Worm (Caenorhabditis elegans) whole organism, young adult: ENCODE data around the gene Y82E9BL.19.

Source experiments
- B0019.2 ChIP-seq: fragments of 200-800 bp; sonication (Bioruptor generic); conservative IDR thresholded peaks from 2 replicates; pipeline ENCODE4 v1.3.6; 2022; ENCODE audit warnings: missing genetic modification reagents, missing genetic modification characterization, missing compliant biosample characterization
- B0336.3 ChIP-seq: fragments of 200-800 bp; sonication (Bioruptor generic); IDR thresholded peaks from 2 replicates; pipeline ENCODE4 v1.3.6; 2022; ENCODE audit warnings: missing genetic modification characterization, missing compliant biosample characterization
- F23B12.7 ChIP-seq: sonication (generic microtip); optimal IDR thresholded peaks from 2 replicates; lab custom pipeline; 2017; ENCODE audit warnings: missing genetic modification characterization, mild to moderate bottlenecking, missing compliant biosample characterization, antibody characterized with exemption, moderate library complexity; ENCODE audit not compliant: insufficient read depth
- F37B4.10 ChIP-seq: fragments of 200-800 bp; sonication (Bioruptor generic); IDR thresholded peaks from 2 replicates; pipeline ENCODE4 v1.3.6; 2022; ENCODE audit warnings: missing genetic modification characterization, missing compliant biosample characterization
- K11D2.4 ChIP-seq: fragments of 200-800 bp; sonication (Bioruptor generic); IDR thresholded peaks from 2 replicates; pipeline ENCODE4 v1.3.6; 2022; ENCODE audit warnings: missing genetic modification reagents, missing genetic modification characterization, missing compliant biosample characterization
- T07F8.4 ChIP-seq: sonication (generic microtip); optimal IDR thresholded peaks from 2 replicates; lab custom pipeline; 2016; ENCODE audit warnings: mild to moderate bottlenecking, missing genetic modification characterization, moderate library complexity, missing compliant biosample characterization
- Y53G8AR.9 ChIP-seq: fragments of 200-800 bp; sonication (Bioruptor generic); conservative IDR thresholded peaks from 2 replicates; pipeline ENCODE4 v1.3.6; 2022; ENCODE audit warnings: missing genetic modification reagents, missing genetic modification characterization, missing compliant biosample characterization
- Y67H2A.10 ChIP-seq: fragments of 200-800 bp; sonication (Bioruptor generic); conservative IDR thresholded peaks from 2 replicates; pipeline ENCODE4 v1.3.6; 2022; ENCODE audit warnings: missing genetic modification reagents, missing genetic modification characterization, missing compliant biosample characterization
- attf-3 ChIP-seq: fragments of 200-800 bp; sonication (Bioruptor generic); conservative IDR thresholded peaks from 2 replicates; pipeline ENCODE4 v1.3.6; 2022; ENCODE audit warnings: missing genetic modification reagents, missing genetic modification characterization, missing compliant biosample characterization
- attf-5 ChIP-seq: fragments of 200-800 bp; sonication (Bioruptor generic); optimal IDR thresholded peaks from 2 replicates; lab custom pipeline; 2018; ENCODE audit warnings: mild to moderate bottlenecking, missing genetic modification characterization, missing compliant biosample characterization
- cebp-1 ChIP-seq, 2 experiments: fragments of 200-800 bp in 1 of 2; sonication (Bioruptor generic) in 1 of 2; sonication (generic microtip) in 1 of 2; IDR thresholded peaks in 1 of 2; optimal IDR thresholded peaks in 1 of 2; 2 replicates each; pipeline versions ENCODE4 v1.3.6 to Lab custom; 2017 to 2022; ENCODE audit warnings: missing compliant biosample characterization in 2 of 2, missing genetic modification characterization in 2 of 2, mild to moderate bottlenecking in 1 of 2, missing genetic modification reagents in 1 of 2, moderate library complexity in 1 of 2
- ceh-27 ChIP-seq: fragments of 200-800 bp; sonication (Bioruptor generic); optimal IDR thresholded peaks from 2 replicates; lab custom pipeline; 2018; ENCODE audit warnings: mild to moderate bottlenecking, missing genetic modification characterization, moderate library complexity, missing compliant biosample characterization
- ceh-40 ChIP-seq: fragments of 200-800 bp; sonication (Bioruptor generic); IDR thresholded peaks from 2 replicates; pipeline ENCODE4 v1.3.6; 2022; ENCODE audit warnings: missing genetic modification characterization, missing compliant biosample characterization
- dpff-1 ChIP-seq: sonication (generic microtip); optimal IDR thresholded peaks from 2 replicates; lab custom pipeline; 2017; ENCODE audit warnings: mild to moderate bottlenecking, missing genetic modification characterization, missing compliant biosample characterization
- egrh-3 ChIP-seq: fragments of 200-800 bp; sonication (Bioruptor generic); IDR thresholded peaks from 2 replicates; pipeline ENCODE4 v1.3.6; 2022; ENCODE audit warnings: missing genetic modification reagents, missing genetic modification characterization, missing compliant biosample characterization
- ekl-4 ChIP-seq: fragments of 200-800 bp; sonication (Bioruptor generic); IDR thresholded peaks from 2 replicates; pipeline ENCODE4 v1.3.6; 2022; ENCODE audit warnings: missing genetic modification reagents, missing genetic modification characterization, missing compliant biosample characterization
- ets-4 ChIP-seq: fragments of 200-800 bp; sonication (Bioruptor generic); optimal IDR thresholded peaks from 2 replicates; lab custom pipeline; 2018; ENCODE audit warnings: mild to moderate bottlenecking, missing genetic modification characterization, missing compliant biosample characterization
- fkh-3 ChIP-seq: sonication (generic microtip); optimal IDR thresholded peaks from 2 replicates; lab custom pipeline; 2016; ENCODE audit warnings: mild to moderate bottlenecking, missing genetic modification characterization, missing compliant biosample characterization
- gei-17 ChIP-seq: fragments of 200-800 bp; sonication (Bioruptor generic); optimal IDR thresholded peaks from 2 replicates; lab custom pipeline; 2018; ENCODE audit warnings: mild to moderate bottlenecking, missing genetic modification characterization, missing compliant biosample characterization
- hlh-12 ChIP-seq: sonication (generic microtip); optimal IDR thresholded peaks from 2 replicates; lab custom pipeline; 2016; ENCODE audit warnings: missing genetic modification characterization, missing compliant biosample characterization
- hrde-1 ChIP-seq: sonication (generic microtip); optimal IDR thresholded peaks from 2 replicates; lab custom pipeline; 2016; ENCODE audit warnings: missing genetic modification characterization, mild to moderate bottlenecking, missing compliant biosample characterization, moderate library complexity, missing genotype, missing genetic modification reagents, borderline replicate concordance
- lag-1 ChIP-seq: fragments of 200-800 bp; sonication (Bioruptor generic); IDR thresholded peaks from 2 replicates; pipeline ENCODE4 v1.3.6; 2022; ENCODE audit warnings: missing genetic modification reagents, missing genetic modification characterization, missing compliant biosample characterization
- lin-35 ChIP-seq, 3 experiments: fragments of 150-350 bp in 2 of 3; sonication (generic microtip) in 1 of 3; optimal IDR thresholded peaks; 2 replicates each; lab custom pipeline; 2014 to 2018; ENCODE audit warnings: missing biosample characterization in 3 of 3, missing genetic modification characterization in 3 of 3, missing genetic modification reagents in 3 of 3
- lsy-27 ChIP-seq: sonication (generic microtip); optimal IDR thresholded peaks from 2 replicates; lab custom pipeline; 2017; ENCODE audit warnings: missing genetic modification characterization, mild to moderate bottlenecking, missing compliant biosample characterization, antibody characterized with exemption, missing genotype, borderline replicate concordance; ENCODE audit not compliant: insufficient read depth
- madf-3 ChIP-seq: fragments of 200-800 bp; sonication (Bioruptor generic); IDR thresholded peaks from 2 replicates; pipeline ENCODE4 v1.3.6; 2022; ENCODE audit warnings: missing genetic modification reagents, missing genetic modification characterization, missing compliant biosample characterization
- madf-8 ChIP-seq: fragments of 200-800 bp; sonication (Bioruptor generic); conservative IDR thresholded peaks from 2 replicates; pipeline ENCODE4 v1.3.6; 2022; ENCODE audit warnings: missing genetic modification reagents, missing genetic modification characterization, missing compliant biosample characterization
- mel-28 ChIP-seq: sonication (generic microtip); optimal IDR thresholded peaks from 2 replicates; lab custom pipeline; 2016; ENCODE audit warnings: borderline replicate concordance, mild to moderate bottlenecking, missing genetic modification characterization, missing compliant biosample characterization
- nfya-1 ChIP-seq: sonication (generic microtip); optimal IDR thresholded peaks from 2 replicates; lab custom pipeline; 2017; ENCODE audit warnings: antibody characterized with exemption, missing compliant biosample characterization, missing genetic modification characterization, borderline replicate concordance; ENCODE audit not compliant: insufficient read depth
- nfya-2 ChIP-seq: fragments of 200-800 bp; sonication (Bioruptor generic); IDR thresholded peaks from 2 replicates; pipeline ENCODE4 v1.3.6; 2022; ENCODE audit warnings: missing genetic modification reagents, missing genetic modification characterization, missing compliant biosample characterization
- nhr-120 ChIP-seq: fragments of 200-800 bp; sonication (Bioruptor generic); IDR thresholded peaks from 2 replicates; pipeline ENCODE4 v1.3.6; 2022; ENCODE audit warnings: missing genetic modification characterization, missing compliant biosample characterization
- nhr-80 ChIP-seq: sonication (generic microtip); optimal IDR thresholded peaks from 2 replicates; lab custom pipeline; 2016; ENCODE audit warnings: missing genetic modification characterization, missing compliant biosample characterization
- snpc-1.1 ChIP-seq: sonication (generic microtip); optimal IDR thresholded peaks from 2 replicates; lab custom pipeline; 2017; ENCODE audit warnings: missing genetic modification characterization, mild to moderate bottlenecking, missing compliant biosample characterization, antibody characterized with exemption, moderate library complexity, missing genotype, missing genetic modification reagents; ENCODE audit not compliant: insufficient read depth
- snpc-4 ChIP-seq, 5 experiments: fragments of 150-350 bp in 1 of 5; sonication (generic microtip) in 4 of 5; optimal IDR thresholded peaks; 2 replicates each; lab custom pipeline; 2014 to 2018; ENCODE audit warnings: missing genetic modification characterization in 5 of 5, missing biosample characterization in 3 of 5, antibody characterized with exemption in 2 of 5, mild to moderate bottlenecking in 2 of 5, missing compliant biosample characterization in 2 of 5, missing genotype in 2 of 5, moderate library complexity in 2 of 5, missing genetic modification reagents in 1 of 5
- unc-62 ChIP-seq: fragments of 150-350 bp; optimal IDR thresholded peaks from 2 replicates; lab custom pipeline; 2014; ENCODE audit warnings: missing biosample characterization, missing genetic modification reagents, missing genetic modification characterization
- xnd-1 ChIP-seq: sonication (generic microtip); optimal IDR thresholded peaks from 2 replicates; lab custom pipeline; 2016; ENCODE audit warnings: missing genotype, missing genetic modification reagents, missing genetic modification characterization, missing compliant biosample characterization
- zfh-2 ChIP-seq: fragments of 200-800 bp; sonication (Bioruptor generic); conservative IDR thresholded peaks from 2 replicates; pipeline ENCODE4 v1.3.6; 2022; ENCODE audit warnings: missing genetic modification reagents, missing genetic modification characterization, missing compliant biosample characterization
- ztf-18 ChIP-seq: sonication (generic microtip); optimal IDR thresholded peaks from 2 replicates; lab custom pipeline; 2016; ENCODE audit warnings: missing genotype, mild to moderate bottlenecking, missing genetic modification characterization, missing compliant biosample characterization
- ztf-25 ChIP-seq: fragments of 200-800 bp; sonication (Bioruptor generic); IDR thresholded peaks from 2 replicates; pipeline ENCODE4 v1.3.6; 2022; ENCODE audit warnings: missing genetic modification reagents, missing genetic modification characterization, missing compliant biosample characterization
- ztf-3 ChIP-seq: fragments of 200-800 bp; sonication (Bioruptor generic); optimal IDR thresholded peaks from 2 replicates; lab custom pipeline; 2018; ENCODE audit warnings: mild to moderate bottlenecking, missing genetic modification characterization, missing compliant biosample characterization

The Y82E9BL.19 gene

ce11 chrIII:1311367-1311766 lies 20.4 kb upstream of the Y82E9BL.19 start:
- TF ChIP-seq K11D2.4 (GFP tag; lab: Robert Waterston, UW), result no peak
- no peak for TF ChIP-seq B0336.3 (GFP tag; lab: Robert Waterston, UW)
- no peak for TF ChIP-seq nfya-1 (tag; lab: Kevin White, UChicago)
- no peak for TF ChIP-seq lin-35 (GFP tag; optimal IDR thresholded peaks at IDR 0.05; lab: Kevin White, UChicago)
- no peak for TF ChIP-seq mel-28 (tag; lab: Kevin White, UChicago)
- TF ChIP-seq unc-62 (GFP tag; lab: Kevin White, UChicago), result no peak
- peak; percentile 46 for TF ChIP-seq snpc-4 (GFP tag; optimal IDR thresholded peaks at IDR 0.05; lab: Kevin White, UChicago)
- peak in 2 of 4 experiments; percentile 68 to 85 for TF ChIP-seq snpc-4 (tag; optimal IDR thresholded peaks at IDR 0.05; lab: Kevin White, UChicago)
- TF ChIP-seq snpc-1.1, result peak; percentile 61
- no peak for TF ChIP-seq hrde-1 (tag; lab: Kevin White, UChicago)
- TF ChIP-seq, all 124 proteins: peak for 2

- no peak for TF ChIP-seq hrde-1 (tag; lab: Kevin White, UChicago)
- no peak for TF ChIP-seq F23B12.7
- no peak for TF ChIP-seq ztf-18
- no peak for TF ChIP-seq B0019.2 (GFP tag; lab: Robert Waterston, UW)
- no peak for TF ChIP-seq nhr-120
- no peak for TF ChIP-seq ztf-25
- no peak for TF ChIP-seq fkh-3 (tag; lab: Kevin White, UChicago)
- no peak for TF ChIP-seq nfya-1 (tag; lab: Kevin White, UChicago)
- TF ChIP-seq attf-3, result no peak
- TF ChIP-seq ceh-27 (GFP tag; lab: Kevin White, UChicago), result no peak
- no peak for TF ChIP-seq B0336.3 (GFP tag; lab: Robert Waterston, UW)
- TF ChIP-seq dpff-1 (tag; lab: Kevin White, UChicago), result no peak
- TF ChIP-seq lsy-27 (tag; lab: Kevin White, UChicago), result no peak
- TF ChIP-seq Y53G8AR.9 (GFP tag; lab: Robert Waterston, UW), result no peak
- no peak for TF ChIP-seq gei-17 (GFP tag; lab: Kevin White, UChicago)
Observed at ce11 chrIII:1314283-1314682, 17.5 kb upstream of the Y82E9BL.19 start.

ce11 chrIII:1315038-1315437 lies 16.8 kb upstream of the Y82E9BL.19 start, which contains the start of the genes fbxa-80 and fbxa-19:
fbxa-80 (minus strand) TSS chrIII:1315210.
fbxa-19 (plus strand) TSS chrIII:1315401.
- no peak for TF ChIP-seq xnd-1 (tag; lab: Kevin White, UChicago)
- peak; percentile 43 for TF ChIP-seq nhr-80 (tag; lab: Kevin White, UChicago)

- TF ChIP-seq zfh-2 (GFP tag; lab: Robert Waterston, UW) (no peak), attf-5 (GFP tag; lab: Kevin White, UChicago) (no peak), lag-1 (GFP tag; lab: Robert Waterston, UW) (no peak), F37B4.10 (GFP tag; lab: Robert Waterston, UW) (no peak), xnd-1 (tag; lab: Kevin White, UChicago) (no peak), ztf-3 (GFP tag; lab: Kevin White, UChicago) (no peak)
Observed at ce11 chrIII:1321561-1321960, 10.3 kb upstream of the Y82E9BL.19 start, which contains the start of gene fbxa-15. fbxa-15 (minus strand) TSS chrIII:1321661.

ce11 chrIII:1323555-1323954 lies 8.3 kb upstream of the Y82E9BL.19 start:
- TF ChIP-seq nfya-2 (GFP tag; lab: Robert Waterston, UW), result no peak
- TF ChIP-seq madf-3 (GFP tag; lab: Robert Waterston, UW), result no peak
- no peak for TF ChIP-seq T07F8.4 (tag; lab: Kevin White, UChicago)
- TF ChIP-seq ztf-25, result no peak
- no peak for TF ChIP-seq ekl-4 (GFP tag; lab: Robert Waterston, UW)
- TF ChIP-seq Y67H2A.10 (GFP tag; lab: Robert Waterston, UW), result no peak
- TF ChIP-seq ets-4 (GFP tag; lab: Kevin White, UChicago), result peak; percentile 17
- peak; percentile 72 for TF ChIP-seq nhr-80 (tag; lab: Kevin White, UChicago)
- no peak for TF ChIP-seq egrh-3 (GFP tag; lab: Robert Waterston, UW)
- no peak for TF ChIP-seq F37B4.10 (GFP tag; lab: Robert Waterston, UW)
- no peak for TF ChIP-seq ceh-40 (GFP tag; lab: Robert Waterston, UW)
- peak; percentile 21; the same call in 1 of the 2 replicates for TF ChIP-seq cebp-1 (GFP tag; IDR thresholded peaks at IDR 0.05; lab: Robert Waterston, UW)
- peak; percentile 32 for TF ChIP-seq cebp-1 (tag; optimal IDR thresholded peaks at IDR 0.05; lab: Kevin White, UChicago)
- TF ChIP-seq hlh-12, result no peak
- TF ChIP-seq madf-8, result no peak
